Worm (Caenorhabditis elegans) whole organism, late embryonic: ENCODE results near the gene col-131.

Experiments used
- F13H6.1 ChIP-seq: sonication (generic microtip); optimal IDR thresholded peaks from 2 replicates; lab custom pipeline; 2016; ENCODE audit warnings: missing genetic modification characterization, missing compliant biosample characterization
- ama-1 ChIP-seq: fragments of 150-350 bp; optimal IDR thresholded peaks from 2 replicates; lab custom pipeline; 2014
- ceh-30 ChIP-seq: fragments of 150-350 bp; optimal IDR thresholded peaks from 2 replicates; lab custom pipeline; 2014; ENCODE audit warnings: missing biosample characterization, missing genetic modification characterization
- ceh-34 ChIP-seq: sonication (generic microtip); optimal IDR thresholded peaks from 2 replicates; lab custom pipeline; 2016; ENCODE audit warnings: mild to moderate bottlenecking, missing genetic modification characterization, missing compliant biosample characterization
- eyg-1 ChIP-seq: sonication (generic microtip); optimal IDR thresholded peaks from 2 replicates; lab custom pipeline; 2016; ENCODE audit warnings: missing genotype, missing genetic modification characterization, missing compliant biosample characterization
- lim-6 ChIP-seq: sonication (generic microtip); optimal IDR thresholded peaks from 2 replicates; lab custom pipeline; 2016; ENCODE audit warnings: missing genetic modification characterization, missing compliant biosample characterization
- nhr-11 ChIP-seq: fragments of 150-350 bp; optimal IDR thresholded peaks from 2 replicates; lab custom pipeline; 2014; ENCODE audit warnings: missing biosample characterization, missing genetic modification characterization
- npax-4 ChIP-seq: sonication (generic microtip); optimal IDR thresholded peaks from 2 replicates; lab custom pipeline; 2016; ENCODE audit warnings: missing genetic modification characterization, missing compliant biosample characterization
- ref-2 ChIP-seq: sonication (generic microtip); optimal IDR thresholded peaks from 2 replicates; lab custom pipeline; 2016; ENCODE audit warnings: missing genetic modification characterization, missing compliant biosample characterization
- zip-5 ChIP-seq: sonication (generic microtip); optimal IDR thresholded peaks from 2 replicates; lab custom pipeline; 2016; ENCODE audit warnings: missing genetic modification characterization, missing compliant biosample characterization

- no peak for TF ChIP-seq npax-4 (tag; lab: Kevin White, UChicago)
- no peak for TF ChIP-seq F13H6.1 (tag; lab: Kevin White, UChicago)
- TF ChIP-seq ref-2 (tag; lab: Kevin White, UChicago), result no peak
- no peak for TF ChIP-seq ama-1 (lab: Kevin White, UChicago)
- no peak for TF ChIP-seq eyg-1 (tag; lab: Kevin White, UChicago)
- TF ChIP-seq zip-5 (tag; lab: Kevin White, UChicago), result no peak
- TF ChIP-seq ceh-30 (tag; lab: Kevin White, UChicago), result no peak
- TF ChIP-seq lim-6 (tag; lab: Kevin White, UChicago), result no peak
- TF ChIP-seq nhr-11 (tag; lab: Kevin White, UChicago), result no peak
- no peak for TF ChIP-seq ceh-34
Measured at ce11 chrIV:13038888-13039287, 28.2 kb downstream of the col-131 start, which contains the start of gene F49E11.2.
